Worm (Caenorhabditis elegans) whole organism, midembryonic: ENCODE results near the gene srv-14.

Experiments used
- cog-1 ChIP-seq: sonication (generic microtip); optimal IDR thresholded peaks from 2 replicates; lab custom pipeline; 2016; ENCODE audit warnings: missing genetic modification characterization, missing compliant biosample characterization
- flt-1 ChIP-seq: fragments of 200-800 bp; sonication (Bioruptor generic); IDR thresholded peaks from 2 replicates; pipeline ENCODE4 v1.3.6; 2022; ENCODE audit warnings: missing genetic modification characterization, missing compliant biosample characterization
- klf-2 ChIP-seq: fragments of 200-800 bp; sonication (Bioruptor generic); conservative IDR thresholded peaks from 2 replicates; pipeline ENCODE4 v1.3.6; 2022; ENCODE audit warnings: missing genetic modification reagents, missing genetic modification characterization, missing compliant biosample characterization
- med-1 ChIP-seq: sonication (generic microtip); optimal IDR thresholded peaks from 2 replicates; lab custom pipeline; 2017; ENCODE audit warnings: missing genetic modification characterization, mild to moderate bottlenecking, missing compliant biosample characterization, antibody characterized with exemption, missing genetic modification reagents; ENCODE audit not compliant: insufficient read depth
- ref-1 ChIP-seq: fragments of 200-800 bp; sonication (Bioruptor generic); conservative IDR thresholded peaks from 2 replicates; pipeline ENCODE4 v1.3.6; 2022; ENCODE audit warnings: missing genetic modification reagents, missing genetic modification characterization, missing compliant biosample characterization
- ztf-23 ChIP-seq: fragments of 200-800 bp; sonication (Bioruptor generic); IDR thresholded peaks from 2 replicates; pipeline ENCODE4 v1.3.6; 2022; ENCODE audit warnings: missing genetic modification reagents, missing genetic modification characterization, missing compliant biosample characterization
- ztf-29 ChIP-seq: fragments of 200-800 bp; sonication (Bioruptor generic); IDR thresholded peaks from 2 replicates; pipeline ENCODE4 v1.3.6; 2022; ENCODE audit warnings: missing genetic modification reagents, missing genetic modification characterization, missing compliant biosample characterization

ce11 chrIV:15915061-15915460, 21.0 kb upstream of the srv-14 start:
- no peak for TF ChIP-seq flt-1 (GFP tag; lab: Robert Waterston, UW)
- TF ChIP-seq cog-1 (tag; lab: Kevin White, UChicago) = no peak
- no peak for TF ChIP-seq ztf-29
- no peak for TF ChIP-seq med-1 (GFP tag; lab: Kevin White, UChicago)
- TF ChIP-seq klf-2 (GFP tag; lab: Robert Waterston, UW) = no peak
- TF ChIP-seq ztf-23 (GFP tag; lab: Robert Waterston, UW) = no peak
- no peak for TF ChIP-seq ref-1 (GFP tag; lab: Robert Waterston, UW)
